Fruit fly (Drosophila melanogaster) whole organism, prepupa: ENCODE data around the gene CG42500.

Source experiments
- CG3919 ChIP-seq: fragments of 200-800 bp; sonication (Bioruptor generic); optimal IDR thresholded peaks from 3 replicates; lab custom pipeline; 2016; ENCODE audit warnings: missing biosample characterization, missing genetic modification characterization
- Sox14 ChIP-seq: fragments of 200-800 bp; sonication (Bioruptor generic); optimal IDR thresholded peaks from 3 replicates; lab custom pipeline; 2016; ENCODE audit warnings: missing biosample characterization, missing genetic modification characterization
- net ChIP-seq: fragments of 200-800 bp; sonication (Bioruptor generic); optimal IDR thresholded peaks from 3 replicates; lab custom pipeline; 2016; ENCODE audit warnings: missing biosample characterization, missing genetic modification characterization

- no peak for TF ChIP-seq Sox14 (GFP tag; lab: Kevin White, UChicago)
- no peak for TF ChIP-seq CG3919
- TF ChIP-seq net, result no peak
Measured at dm6 chr3R:14162176-14162759, 9.8 kb upstream of the CG42500 start, which contains the start of gene CG3199.
